Fruit fly (Drosophila melanogaster) whole organism, embryonic: ENCODE measurements around the gene CG32708.

ENCODE experiments used
- Antp ChIP-seq: fragments of 200-800 bp; sonication (Bioruptor generic); optimal IDR thresholded peaks from 3 replicates; lab custom pipeline; 2016; ENCODE audit warnings: missing biosample characterization, missing genetic modification characterization
- BEAF-32 ChIP-seq: fragments of 200-800 bp; sonication (Bioruptor generic); optimal IDR thresholded peaks from 3 replicates; lab custom pipeline; 2017; ENCODE audit warnings: missing biosample characterization, missing genetic modification characterization, mild to moderate bottlenecking, moderate library complexity, missing genetic modification reagents
- Bdp1 ChIP-seq: fragments of 200-800 bp; sonication (Bioruptor generic); optimal IDR thresholded peaks from 3 replicates; lab custom pipeline; 2016; ENCODE audit warnings: missing biosample characterization, missing genetic modification characterization
- C15 ChIP-seq: fragments of 200-800 bp; sonication (Bioruptor generic); IDR thresholded peaks from 3 replicates; pipeline ENCODE4 v1.3.6; 2022; ENCODE audit warnings: missing biosample characterization, missing genetic modification characterization
- CG10431 ChIP-seq: fragments of 200-800 bp; sonication (Bioruptor generic); optimal IDR thresholded peaks from 3 replicates; lab custom pipeline; 2018; ENCODE audit warnings: missing biosample characterization, mild to moderate bottlenecking, missing genetic modification characterization
- CG11695 ChIP-seq: fragments of 200-800 bp; sonication (Bioruptor generic); IDR thresholded peaks from 3 replicates; pipeline ENCODE4 v1.3.6; 2022; ENCODE audit warnings: missing biosample characterization, missing genetic modification characterization
- CG12769 ChIP-seq: fragments of 200-800 bp; sonication (Bioruptor generic); optimal IDR thresholded peaks from 2 replicates; lab custom pipeline; 2019; ENCODE audit warnings: missing biosample characterization, mild to moderate bottlenecking, missing genetic modification characterization, moderate library complexity
- CG14965 ChIP-seq: fragments of 200-800 bp; sonication (Bioruptor generic); optimal IDR thresholded peaks from 2 replicates; lab custom pipeline; 2016; ENCODE audit warnings: missing biosample characterization, missing genetic modification characterization, borderline replicate concordance
- CG1529 ChIP-seq: fragments of 200-800 bp; sonication (Bioruptor generic); optimal IDR thresholded peaks from 3 replicates; lab custom pipeline; 2018; ENCODE audit warnings: missing biosample characterization, missing genetic modification characterization
- CG15696 ChIP-seq: fragments of 200-800 bp; sonication (Bioruptor generic); optimal IDR thresholded peaks from 2 replicates; lab custom pipeline; 2019; ENCODE audit warnings: missing biosample characterization, mild to moderate bottlenecking, missing genetic modification characterization, moderate library complexity
- CG16813 ChIP-seq: fragments of 200-800 bp; sonication (Bioruptor generic); IDR thresholded peaks from 3 replicates; pipeline ENCODE4 v1.3.6; 2022; ENCODE audit warnings: missing biosample characterization, missing genetic modification characterization; ENCODE audit not compliant: partially characterized antibody
- CG1832 ChIP-seq: fragments of 200-800 bp; sonication (Bioruptor generic); optimal IDR thresholded peaks from 2 replicates; lab custom pipeline; 2017; ENCODE audit warnings: missing biosample characterization, mild to moderate bottlenecking, missing genetic modification characterization, inconsistent platforms
- CG2129 ChIP-seq: fragments of 200-800 bp; sonication (Bioruptor generic); IDR thresholded peaks from 2 replicates; pipeline ENCODE4 v1.3.6; 2022; ENCODE audit warnings: missing biosample characterization, missing genetic modification characterization; ENCODE audit not compliant: partially characterized antibody
- CG31224 ChIP-seq: fragments of 200-800 bp; sonication (Bioruptor generic); IDR thresholded peaks from 2 replicates; pipeline ENCODE4 v1.3.6; 2022; ENCODE audit warnings: missing biosample characterization, missing genetic modification characterization
- CG4404 ChIP-seq: fragments of 200-800 bp; sonication (Bioruptor generic); IDR thresholded peaks from 2 replicates; pipeline ENCODE4 v1.3.6; 2022; ENCODE audit warnings: missing biosample characterization, missing genetic modification characterization
- CG6683 ChIP-seq: fragments of 200-800 bp; sonication (Bioruptor generic); optimal IDR thresholded peaks from 2 replicates; lab custom pipeline; 2017; ENCODE audit warnings: missing biosample characterization, mild to moderate bottlenecking, missing genetic modification characterization, missing genetic modification reagents
- CG7372 ChIP-seq: fragments of 200-800 bp; sonication (Bioruptor generic); IDR thresholded peaks from 2 replicates; pipeline ENCODE4 v1.3.6; 2022; ENCODE audit warnings: missing biosample characterization, missing genetic modification characterization
- CG7745 ChIP-seq: fragments of 200-800 bp; sonication (Bioruptor generic); optimal IDR thresholded peaks from 2 replicates; lab custom pipeline; 2018; ENCODE audit warnings: missing biosample characterization, mild to moderate bottlenecking, missing genetic modification characterization, moderate library complexity
- CG7928 ChIP-seq: fragments of 200-800 bp; sonication (Bioruptor generic); optimal IDR thresholded peaks from 2 replicates; lab custom pipeline; 2017; ENCODE audit warnings: missing biosample characterization, mild to moderate bottlenecking, missing genetic modification characterization
- D ChIP-seq, 2 experiments: fragments of 200-800 bp in 1 of 2; fragments of >200 bp in 1 of 2; sonication (Bioruptor generic) in 1 of 2; optimal IDR thresholded peaks; 2 replicates in 1 of 2; 3 replicates in 1 of 2; lab custom pipeline; 2017; ENCODE audit warnings: mild to moderate bottlenecking in 1 of 2, missing biosample characterization in 1 of 2, missing genetic modification characterization in 1 of 2, missing genetic modification reagents in 1 of 2
- Dek ChIP-seq: fragments of 200-800 bp; sonication (Bioruptor generic); optimal IDR thresholded peaks from 3 replicates; lab custom pipeline; 2019; ENCODE audit warnings: missing biosample characterization, mild to moderate bottlenecking, missing genetic modification characterization, moderate library complexity
- E2f1 ChIP-seq: fragments of 200-800 bp; sonication (Bioruptor generic); IDR thresholded peaks from 2 replicates; pipeline ENCODE4 v1.3.6; 2022; ENCODE audit warnings: missing biosample characterization, missing genetic modification characterization
- ERR ChIP-seq: fragments of 200-800 bp; sonication (Bioruptor generic); optimal IDR thresholded peaks from 2 replicates; lab custom pipeline; 2016; ENCODE audit warnings: missing biosample characterization, missing genetic modification characterization
- Eip74EF ChIP-seq, 2 experiments: fragments of 200-800 bp in 1 of 2; fragments of >200 bp in 1 of 2; sonication (Bioruptor generic) in 1 of 2; optimal IDR thresholded peaks; 2 replicates each; lab custom pipeline; 2017 to 2019; ENCODE audit warnings: missing biosample characterization in 2 of 2, missing genetic modification characterization in 2 of 2, mild to moderate bottlenecking in 1 of 2, moderate library complexity in 1 of 2
- MTF-1 ChIP-seq: fragments of 200-800 bp; sonication (Bioruptor generic); optimal IDR thresholded peaks from 2 replicates; lab custom pipeline; 2018; ENCODE audit warnings: missing biosample characterization, mild to moderate bottlenecking, missing genetic modification characterization, borderline replicate concordance
- Med ChIP-seq: fragments of 200-800 bp; sonication (Bioruptor generic); peaks from one replicate; lab custom pipeline; 2016; ENCODE audit warnings: missing biosample characterization, missing genetic modification characterization, mild to moderate bottlenecking, inconsistent platforms, moderate library complexity
- Myb ChIP-seq: fragments of 200-800 bp; sonication (Bioruptor generic); optimal IDR thresholded peaks from 2 replicates; lab custom pipeline; 2016; ENCODE audit warnings: missing biosample characterization, missing genetic modification characterization
- Optix ChIP-seq: fragments of 200-800 bp; sonication (Bioruptor generic); IDR thresholded peaks from 3 replicates; pipeline ENCODE4 v1.3.6; 2022; ENCODE audit warnings: missing biosample characterization, missing genetic modification characterization
- Ptx1 ChIP-seq: fragments of 200-800 bp; sonication (Bioruptor generic); IDR thresholded peaks from 2 replicates; pipeline ENCODE4 v1.3.6; 2022; ENCODE audit warnings: missing biosample characterization, missing genetic modification characterization
- Sox100B ChIP-seq: fragments of 200-800 bp; sonication (Bioruptor generic); optimal IDR thresholded peaks from 3 replicates; lab custom pipeline; 2018; ENCODE audit warnings: missing biosample characterization, mild to moderate bottlenecking, missing genetic modification characterization
- Tbp ChIP-seq: fragments of >200 bp; optimal IDR thresholded peaks from 2 replicates; lab custom pipeline; 2018; ENCODE audit warnings: missing biosample characterization, missing genetic modification characterization
- Xrp1 ChIP-seq: fragments of 200-800 bp; sonication (Bioruptor generic); IDR thresholded peaks from 2 replicates; pipeline ENCODE4 v1.3.6; 2022; ENCODE audit warnings: missing biosample characterization, missing genetic modification characterization
- az2 ChIP-seq: fragments of 200-800 bp; sonication (Bioruptor generic); optimal IDR thresholded peaks from 3 replicates; lab custom pipeline; 2016; ENCODE audit warnings: missing biosample characterization, missing genetic modification characterization
- bigmax ChIP-seq: fragments of 200-800 bp; sonication (Bioruptor generic); optimal IDR thresholded peaks from 2 replicates; lab custom pipeline; 2018; ENCODE audit warnings: missing biosample characterization, mild to moderate bottlenecking, missing genetic modification characterization
- br ChIP-seq: fragments of >200 bp; optimal IDR thresholded peaks from 2 replicates; lab custom pipeline; 2017
- caup ChIP-seq: fragments of 200-800 bp; sonication (Bioruptor generic); optimal IDR thresholded peaks from 3 replicates; lab custom pipeline; 2017; ENCODE audit warnings: missing biosample characterization, mild to moderate bottlenecking, missing genetic modification characterization, moderate library complexity; ENCODE audit not compliant: severe bottlenecking
- chm ChIP-seq: fragments of 200-800 bp; sonication (Bioruptor generic); IDR thresholded peaks from 2 replicates; pipeline ENCODE4 v1.3.6; 2022; ENCODE audit warnings: missing biosample characterization, missing genetic modification characterization
- dm ChIP-seq: fragments of 200-800 bp; sonication (Bioruptor generic); optimal IDR thresholded peaks from 3 replicates; lab custom pipeline; 2016; ENCODE audit warnings: missing biosample characterization, missing genetic modification characterization
- dpn ChIP-seq, 2 experiments: fragments of 200-800 bp; sonication (Bioruptor generic); optimal IDR thresholded peaks; 3 replicates each; lab custom pipeline; 2016; ENCODE audit warnings: missing biosample characterization in 2 of 2, missing genetic modification characterization in 2 of 2
- exex ChIP-seq: fragments of 200-800 bp; sonication (Bioruptor generic); optimal IDR thresholded peaks from 4 replicates; lab custom pipeline; 2018; ENCODE audit warnings: missing biosample characterization, mild to moderate bottlenecking, missing genetic modification characterization, moderate library complexity
- fd3F ChIP-seq: fragments of 200-800 bp; sonication (Bioruptor generic); optimal IDR thresholded peaks from 2 replicates; lab custom pipeline; 2018; ENCODE audit warnings: missing biosample characterization, mild to moderate bottlenecking, missing genetic modification characterization, moderate library complexity
- fd64A ChIP-seq: fragments of 200-800 bp; sonication (Bioruptor generic); optimal IDR thresholded peaks from 3 replicates; lab custom pipeline; 2018; ENCODE audit warnings: missing biosample characterization, mild to moderate bottlenecking, missing genetic modification characterization
- gsb-n ChIP-seq: fragments of 200-800 bp; sonication (Bioruptor generic); optimal IDR thresholded peaks from 3 replicates; lab custom pipeline; 2018; ENCODE audit warnings: missing biosample characterization, mild to moderate bottlenecking, missing genetic modification characterization
- lilli ChIP-seq: fragments of 200-800 bp; sonication (Bioruptor generic); optimal IDR thresholded peaks from 3 replicates; lab custom pipeline; 2016; ENCODE audit warnings: missing biosample characterization, missing genetic modification characterization
- lola ChIP-seq, 3 experiments: fragments of >200 bp in 2 of 3; fragments of 200-800 bp in 1 of 3; sonication (Bioruptor generic) in 1 of 3; optimal IDR thresholded peaks; 2 replicates each; lab custom pipeline; 2017 to 2019; ENCODE audit warnings: missing biosample characterization in 3 of 3, missing genetic modification characterization in 3 of 3, mild to moderate bottlenecking in 1 of 3, moderate library complexity in 1 of 3
- mirr ChIP-seq: fragments of 200-800 bp; sonication (Bioruptor generic); optimal IDR thresholded peaks from 3 replicates; lab custom pipeline; 2018; ENCODE audit warnings: missing biosample characterization, mild to moderate bottlenecking, missing genetic modification characterization
- ro ChIP-seq: fragments of 200-800 bp; sonication (Bioruptor generic); IDR thresholded peaks from 2 replicates; pipeline ENCODE4 v1.3.6; 2022; ENCODE audit warnings: missing biosample characterization, missing genetic modification characterization
- row ChIP-seq: fragments of 200-800 bp; sonication (Bioruptor generic); IDR thresholded peaks from 3 replicates; pipeline ENCODE4 v1.3.6; 2022; ENCODE audit warnings: missing biosample characterization, missing genetic modification characterization
- trh ChIP-seq: fragments of 200-800 bp; sonication (Bioruptor generic); optimal IDR thresholded peaks from 2 replicates; lab custom pipeline; 2016; ENCODE audit warnings: missing biosample characterization, missing genetic modification characterization
- wek ChIP-seq: fragments of 200-800 bp; sonication (Bioruptor generic); optimal IDR thresholded peaks from 3 replicates; lab custom pipeline; 2018; ENCODE audit warnings: missing biosample characterization, mild to moderate bottlenecking, missing genetic modification characterization, moderate library complexity

Gene CG32708

dm6 chrX:9082600-9082999, 3.1 kb upstream of the CG32708 start, which contains the start of gene APC4 (continued):
- TF ChIP-seq mirr (no peak), row (GFP tag; lab: Robert Waterston, UW) (peak; percentile 75), Ptx1 (GFP tag; lab: Robert Waterston, UW) (peak; percentile 18; the same call in 1 of the 2 replicates), az2 (peak; percentile 23), dm (GFP tag; lab: Kevin White, UChicago) (no peak), BEAF-32 (GFP tag; lab: Kevin White, UChicago) (peak; percentile 47), Tbp (no peak), lola (GFP tag; optimal IDR thresholded peaks at IDR 0.05; lab: Kevin White, UChicago) (peak in 1 of 3 experiments; percentile 48), CG10431 (GFP tag; lab: Kevin White, UChicago) (no peak), CG16813 (no peak), ro (no peak), ERR (GFP tag; lab: Kevin White, UChicago) (no peak), CG7745 (tag; lab: Kevin White, UChicago) (no peak), dpn (GFP tag; optimal IDR thresholded peaks at IDR 0.05; lab: Kevin White, UChicago) (peak; percentile 14 to 20), br (lab: Kevin White, UChicago) (no peak), Myb (GFP tag; lab: Kevin White, UChicago) (peak; percentile 31), fd64A (no peak), Bdp1 (GFP tag; lab: Kevin White, UChicago) (no peak), CG6683 (no peak), lilli (peak; percentile 39), MTF-1 (GFP tag; lab: Kevin White, UChicago) (no peak), E2f1 (GFP tag; lab: Robert Waterston, UW) (no peak), Eip74EF (GFP tag; optimal IDR thresholded peaks at IDR 0.05; lab: Kevin White, UChicago) (no peak), gsb-n (no peak), D (optimal IDR thresholded peaks at IDR 0.05; lab: Kevin White, UChicago) (no peak), D (GFP tag; optimal IDR thresholded peaks at IDR 0.05; lab: Kevin White, UChicago) (no peak), CG12769 (tag; lab: Kevin White, UChicago) (no peak), chm (GFP tag; lab: Robert Waterston, UW) (no peak), CG4404 (GFP tag; lab: Robert Waterston, UW) (no peak), C15 (GFP tag; lab: Robert Waterston, UW) (no peak), exex (tag; lab: Kevin White, UChicago) (no peak), Med (GFP tag; lab: Kevin White, UChicago) (peak; percentile 68), Sox100B (GFP tag; lab: Kevin White, UChicago) (no peak), CG31224 (GFP tag; lab: Robert Waterston, UW) (no peak), wek (GFP tag; lab: Kevin White, UChicago) (no peak), fd3F (peak; percentile 0), Dek (tag; lab: Kevin White, UChicago) (peak; percentile 19), CG1529 (GFP tag; lab: Kevin White, UChicago) (no peak), Optix (GFP tag; lab: Robert Waterston, UW) (no peak), Xrp1 (GFP tag; lab: Robert Waterston, UW) (0 out of 2 replicates have a peak, but pooled peaks have one; percentile 26), caup (GFP tag; lab: Kevin White, UChicago) (no peak), CG7372 (GFP tag; lab: Robert Waterston, UW) (no peak), bigmax (GFP tag; lab: Kevin White, UChicago) (no peak), Antp (GFP tag; lab: Kevin White, UChicago) (no peak), trh (no peak), CG15696 (peak; percentile 29), CG14965 (GFP tag; lab: Kevin White, UChicago) (no peak), CG11695 (GFP tag; lab: Robert Waterston, UW) (no peak), CG7928 (no peak), CG1832 (GFP tag; lab: Kevin White, UChicago) (no peak), CG2129 (no peak)
